Fruit fly (Drosophila melanogaster) whole organism, embryonic: ENCODE results near the gene CG34450.

Experiments
- Aef1 ChIP-seq: fragments of 200-800 bp; sonication (Bioruptor generic); IDR thresholded peaks from 3 replicates; pipeline ENCODE4 v1.3.6; 2022; ENCODE audit warnings: missing biosample characterization, missing genetic modification characterization
- B-H1 ChIP-seq: fragments of 200-800 bp; sonication (Bioruptor generic); IDR thresholded peaks from 3 replicates; pipeline ENCODE4 v1.3.6; 2022; ENCODE audit warnings: missing biosample characterization, missing genetic modification characterization
- BEAF-32 ChIP-seq: fragments of 200-800 bp; sonication (Bioruptor generic); optimal IDR thresholded peaks from 3 replicates; lab custom pipeline; 2017; ENCODE audit warnings: missing biosample characterization, missing genetic modification characterization, mild to moderate bottlenecking, moderate library complexity, missing genetic modification reagents
- CG1024 ChIP-seq: fragments of 200-800 bp; sonication (Bioruptor generic); IDR thresholded peaks from 2 replicates; pipeline ENCODE4 v1.3.6; 2022; ENCODE audit warnings: missing biosample characterization, missing genetic modification characterization
- CG10321 ChIP-seq: fragments of 200-800 bp; sonication (Bioruptor generic); IDR thresholded peaks from 2 replicates; pipeline ENCODE4 v1.3.6; 2022; ENCODE audit warnings: missing biosample characterization, missing genetic modification characterization
- CG11093 ChIP-seq: fragments of 200-800 bp; sonication (Bioruptor generic); IDR thresholded peaks from 3 replicates; pipeline ENCODE4 v1.3.6; 2022; ENCODE audit warnings: missing biosample characterization, missing genetic modification characterization
- CG12104 ChIP-seq: fragments of 200-800 bp; sonication (Bioruptor generic); optimal IDR thresholded peaks from 3 replicates; lab custom pipeline; 2016; ENCODE audit warnings: missing biosample characterization, missing genetic modification characterization
- CG13123 ChIP-seq: fragments of 200-800 bp; sonication (Bioruptor generic); optimal IDR thresholded peaks from 2 replicates; lab custom pipeline; 2016; ENCODE audit warnings: missing biosample characterization, missing genetic modification characterization
- CG13424 ChIP-seq: fragments of 200-800 bp; sonication (Bioruptor generic); optimal IDR thresholded peaks from 2 replicates; lab custom pipeline; 2019; ENCODE audit warnings: missing biosample characterization, mild to moderate bottlenecking, missing genetic modification characterization, moderate library complexity
- CG15269 ChIP-seq: fragments of 200-800 bp; sonication (Bioruptor generic); optimal IDR thresholded peaks from 2 replicates; lab custom pipeline; 2018; ENCODE audit warnings: missing biosample characterization, mild to moderate bottlenecking, missing genetic modification characterization, moderate library complexity
- CG1529 ChIP-seq: fragments of 200-800 bp; sonication (Bioruptor generic); optimal IDR thresholded peaks from 3 replicates; lab custom pipeline; 2018; ENCODE audit warnings: missing biosample characterization, missing genetic modification characterization
- CG15514 ChIP-seq: fragments of 200-800 bp; sonication (Bioruptor generic); optimal IDR thresholded peaks from 3 replicates; lab custom pipeline; 2017; ENCODE audit warnings: missing biosample characterization, missing genetic modification characterization, mild to moderate bottlenecking, moderate library complexity, missing genetic modification reagents
- CG17612 ChIP-seq: fragments of 200-800 bp; sonication (Bioruptor generic); IDR thresholded peaks from 2 replicates; pipeline ENCODE4 v1.3.6; 2022; ENCODE audit warnings: missing biosample characterization, missing genetic modification characterization
- CG17912 ChIP-seq: fragments of 200-800 bp; sonication (Bioruptor generic); optimal IDR thresholded peaks from 2 replicates; lab custom pipeline; 2018; ENCODE audit warnings: missing biosample characterization, mild to moderate bottlenecking, missing genetic modification characterization
- CG33213 ChIP-seq: fragments of 200-800 bp; sonication (Bioruptor generic); optimal IDR thresholded peaks from 3 replicates; lab custom pipeline; 2016; ENCODE audit warnings: missing biosample characterization, missing genetic modification characterization
- CG33557 ChIP-seq: fragments of 200-800 bp; sonication (Bioruptor generic); optimal IDR thresholded peaks from 2 replicates; lab custom pipeline; 2019; ENCODE audit warnings: missing biosample characterization, mild to moderate bottlenecking, missing genetic modification characterization, moderate library complexity
- CG34376 ChIP-seq: fragments of 200-800 bp; sonication (Bioruptor generic); optimal IDR thresholded peaks from 2 replicates; lab custom pipeline; 2018; ENCODE audit warnings: missing biosample characterization, mild to moderate bottlenecking, missing genetic modification characterization
- CG42726 ChIP-seq: fragments of 200-800 bp; sonication (Bioruptor generic); IDR thresholded peaks from 2 replicates; pipeline ENCODE4 v1.3.6; 2022; ENCODE audit warnings: missing biosample characterization, missing genetic modification characterization; ENCODE audit not compliant: partially characterized antibody
- CG4404 ChIP-seq: fragments of 200-800 bp; sonication (Bioruptor generic); IDR thresholded peaks from 2 replicates; pipeline ENCODE4 v1.3.6; 2022; ENCODE audit warnings: missing biosample characterization, missing genetic modification characterization
- CG6254 ChIP-seq: fragments of 200-800 bp; sonication (Bioruptor generic); optimal IDR thresholded peaks from 3 replicates; lab custom pipeline; 2017; ENCODE audit warnings: mild to moderate bottlenecking, missing biosample characterization, missing genetic modification reagents, missing genetic modification characterization
- CG7786 ChIP-seq: fragments of 200-800 bp; sonication (Bioruptor generic); optimal IDR thresholded peaks from 2 replicates; lab custom pipeline; 2016; ENCODE audit warnings: missing biosample characterization, missing genetic modification characterization
- CkIIα-i1 ChIP-seq: fragments of 200-800 bp; sonication (Bioruptor generic); IDR thresholded peaks from 2 replicates; pipeline ENCODE4 v1.3.6; 2022; ENCODE audit warnings: missing biosample characterization, missing genetic modification characterization
- Dfd ChIP-seq, 2 experiments: fragments of >200 bp; optimal IDR thresholded peaks; 2 replicates each; lab custom pipeline; 2017; ENCODE audit warnings: missing biosample characterization in 2 of 2, missing genetic modification characterization in 2 of 2
- HHEX ChIP-seq: fragments of 200-800 bp; sonication (Bioruptor generic); optimal IDR thresholded peaks from 3 replicates; lab custom pipeline; 2017; ENCODE audit warnings: missing biosample characterization, mild to moderate bottlenecking, missing genetic modification characterization, missing genetic modification reagents
- Hr39 ChIP-seq: fragments of >200 bp; optimal IDR thresholded peaks from 2 replicates; lab custom pipeline; 2017
- MESR4 ChIP-seq: fragments of 200-800 bp; sonication (Bioruptor generic); optimal IDR thresholded peaks from 2 replicates; lab custom pipeline; 2018; ENCODE audit warnings: missing biosample characterization, mild to moderate bottlenecking, missing genetic modification characterization, moderate library complexity
- NC2β ChIP-seq: fragments of 200-800 bp; sonication (Bioruptor generic); optimal IDR thresholded peaks from 2 replicates; lab custom pipeline; 2016; ENCODE audit warnings: missing biosample characterization, missing genetic modification characterization
- NfI ChIP-seq: fragments of 200-800 bp; sonication (Bioruptor generic); optimal IDR thresholded peaks from 3 replicates; lab custom pipeline; 2018; ENCODE audit warnings: missing biosample characterization, mild to moderate bottlenecking, missing genetic modification characterization, moderate library complexity
- Scr ChIP-seq: fragments of 200-800 bp; sonication (Bioruptor generic); IDR thresholded peaks from 2 replicates; pipeline ENCODE4 v1.3.6; 2022; ENCODE audit warnings: missing biosample characterization, missing genetic modification characterization; ENCODE audit not compliant: partially characterized antibody
- Spps ChIP-seq: fragments of 200-800 bp; sonication (Bioruptor generic); optimal IDR thresholded peaks from 2 replicates; lab custom pipeline; 2018; ENCODE audit warnings: missing biosample characterization, mild to moderate bottlenecking, missing genetic modification characterization
- ac ChIP-seq: fragments of 200-800 bp; sonication (Bioruptor generic); optimal IDR thresholded peaks from 3 replicates; lab custom pipeline; 2017; ENCODE audit warnings: missing biosample characterization, mild to moderate bottlenecking, missing genetic modification characterization
- aop ChIP-seq: fragments of 200-800 bp; sonication (Bioruptor generic); IDR thresholded peaks from 2 replicates; pipeline ENCODE4 v1.3.6; 2022; ENCODE audit warnings: missing biosample characterization, missing genetic modification characterization
- bcd ChIP-seq: fragments of 200-800 bp; sonication (Bioruptor generic); optimal IDR thresholded peaks from 2 replicates; lab custom pipeline; 2017; ENCODE audit warnings: missing biosample characterization, mild to moderate bottlenecking, missing genetic modification characterization
- bigmax ChIP-seq: fragments of 200-800 bp; sonication (Bioruptor generic); optimal IDR thresholded peaks from 2 replicates; lab custom pipeline; 2018; ENCODE audit warnings: missing biosample characterization, mild to moderate bottlenecking, missing genetic modification characterization
- bsh ChIP-seq, 2 experiments: fragments of 200-800 bp; sonication (Bioruptor generic); optimal IDR thresholded peaks; 2 replicates each; lab custom pipeline; 2017 to 2018; ENCODE audit warnings: mild to moderate bottlenecking in 2 of 2, missing biosample characterization in 2 of 2, missing genetic modification characterization in 2 of 2, moderate library complexity in 1 of 2
- chif ChIP-seq, 2 experiments: fragments of 200-800 bp; sonication (Bioruptor generic); optimal IDR thresholded peaks; 3 replicates each; lab custom pipeline; 2016; ENCODE audit warnings: missing biosample characterization in 2 of 2, missing genetic modification characterization in 2 of 2
- croc ChIP-seq: fragments of 200-800 bp; sonication (Bioruptor generic); conservative IDR thresholded peaks from 3 replicates; pipeline ENCODE4 v1.3.6; 2022; ENCODE audit warnings: missing biosample characterization, missing genetic modification characterization
- kah ChIP-seq: fragments of 200-800 bp; sonication (Bioruptor generic); optimal IDR thresholded peaks from 2 replicates; lab custom pipeline; 2018; ENCODE audit warnings: missing biosample characterization, mild to moderate bottlenecking, missing genetic modification characterization
- ken ChIP-seq: fragments of 200-800 bp; sonication (Bioruptor generic); IDR thresholded peaks from 3 replicates; pipeline ENCODE4 v1.3.6; 2022; ENCODE audit warnings: missing biosample characterization, missing genetic modification characterization
- lola ChIP-seq, 3 experiments: fragments of >200 bp in 2 of 3; fragments of 200-800 bp in 1 of 3; sonication (Bioruptor generic) in 1 of 3; optimal IDR thresholded peaks; 2 replicates each; lab custom pipeline; 2017 to 2019; ENCODE audit warnings: missing biosample characterization in 3 of 3, missing genetic modification characterization in 3 of 3, mild to moderate bottlenecking in 1 of 3, moderate library complexity in 1 of 3
- onecut ChIP-seq: fragments of 200-800 bp; sonication (Bioruptor generic); IDR thresholded peaks from 2 replicates; pipeline ENCODE4 v1.3.6; 2022; ENCODE audit warnings: missing biosample characterization, missing genetic modification characterization
- peb ChIP-seq: fragments of 200-800 bp; sonication (Bioruptor generic); IDR thresholded peaks from 2 replicates; pipeline ENCODE4 v1.3.6; 2022; ENCODE audit warnings: missing biosample characterization, missing genetic modification characterization
- pfk ChIP-seq: fragments of 200-800 bp; sonication (Bioruptor generic); optimal IDR thresholded peaks from 2 replicates; lab custom pipeline; 2018; ENCODE audit warnings: missing biosample characterization, mild to moderate bottlenecking, missing genetic modification characterization, moderate library complexity
- pita ChIP-seq: fragments of 200-800 bp; sonication (Bioruptor generic); optimal IDR thresholded peaks from 2 replicates; lab custom pipeline; 2017; ENCODE audit warnings: missing biosample characterization, mild to moderate bottlenecking, missing genetic modification characterization
- sima ChIP-seq: fragments of 200-800 bp; sonication (Bioruptor generic); optimal IDR thresholded peaks from 2 replicates; lab custom pipeline; 2016; ENCODE audit warnings: missing biosample characterization, missing genetic modification characterization
- slp2 ChIP-seq: fragments of 200-800 bp; sonication (Bioruptor generic); optimal IDR thresholded peaks from 2 replicates; lab custom pipeline; 2016; ENCODE audit warnings: missing biosample characterization, missing genetic modification characterization
- sqz ChIP-seq: fragments of 200-800 bp; sonication (Bioruptor generic); optimal IDR thresholded peaks from 3 replicates; lab custom pipeline; 2018; ENCODE audit warnings: missing biosample characterization, mild to moderate bottlenecking, missing genetic modification characterization
- stc ChIP-seq: fragments of 200-800 bp; sonication (Bioruptor generic); IDR thresholded peaks from 2 replicates; pipeline ENCODE4 v1.3.6; 2022; ENCODE audit warnings: missing biosample characterization, missing genetic modification characterization
- toy ChIP-seq: fragments of 200-800 bp; sonication (Bioruptor generic); IDR thresholded peaks from 2 replicates; pipeline ENCODE4 v1.3.6; 2022; ENCODE audit warnings: missing biosample characterization, missing genetic modification characterization
- wor ChIP-seq: fragments of 200-800 bp; sonication (Bioruptor generic); IDR thresholded peaks from 2 replicates; pipeline ENCODE4 v1.3.6; 2022; ENCODE audit warnings: missing biosample characterization, missing genetic modification characterization

The CG34450 gene

DNA sequence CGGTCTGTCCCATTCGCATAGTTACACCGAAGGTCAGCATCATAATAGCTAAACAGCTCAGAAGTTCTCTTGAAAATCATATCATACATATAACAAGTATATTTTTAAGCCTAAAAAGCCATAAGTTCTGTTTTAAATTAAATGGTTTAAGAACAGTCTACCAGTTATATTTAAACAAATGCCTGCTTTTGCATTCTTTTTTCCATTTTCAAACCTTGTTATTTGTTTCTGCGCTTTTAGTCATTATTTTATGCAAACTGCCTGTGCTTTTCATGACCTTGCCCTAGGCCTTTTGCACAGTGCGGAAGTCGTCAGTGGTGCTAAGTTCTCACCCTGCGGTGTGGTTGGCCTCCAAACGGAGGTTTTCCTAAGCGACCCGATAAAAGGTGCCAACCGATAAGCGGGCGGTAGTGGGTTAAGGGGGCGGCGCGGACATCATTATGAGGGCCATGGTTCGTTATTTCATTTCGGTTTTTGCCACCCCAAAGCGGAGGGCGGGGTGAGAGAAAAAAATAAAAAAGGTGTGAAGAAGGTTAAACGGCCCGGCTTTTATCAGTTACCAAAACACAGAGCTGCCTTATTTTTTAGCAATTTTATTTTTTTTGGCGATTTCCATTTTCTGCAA is 14.3 kb upstream of the CG34450 start (continued):
- TF ChIP-seq CG4404 (GFP tag; lab: Robert Waterston, UW): no peak
- TF ChIP-seq CG11093 (GFP tag; lab: Robert Waterston, UW): peak; percentile 56; the same call in 1 of the 3 replicates
- TF ChIP-seq sima: no peak
- TF ChIP-seq BEAF-32: no peak
- no peak for TF ChIP-seq ac (GFP tag; lab: Kevin White, UChicago)
- peak; percentile 73 for TF ChIP-seq CG15269
- peak; percentile 37; the same call in 1 of the 3 replicates for TF ChIP-seq Aef1 (GFP tag; lab: Robert Waterston, UW)
- TF ChIP-seq NC2β: no peak
- TF ChIP-seq toy (GFP tag; lab: Robert Waterston, UW): 0 out of 2 replicates have a peak, but pooled peaks have one; percentile 22
- peak; percentile 54 for TF ChIP-seq bcd (GFP tag; lab: Kevin White, UChicago)
- TF ChIP-seq Spps (tag; lab: Kevin White, UChicago): no peak
- TF ChIP-seq CG33557 (GFP tag; lab: Kevin White, UChicago): no peak
- TF ChIP-seq stc (GFP tag; lab: Robert Waterston, UW): no peak
- peak; percentile 0 for TF ChIP-seq CG1529 (GFP tag; lab: Kevin White, UChicago)
- TF ChIP-seq aop: no peak
- TF ChIP-seq slp2 (GFP tag; lab: Kevin White, UChicago): no peak
- peak; percentile 58 for TF ChIP-seq CG34376
- TF ChIP-seq kah (GFP tag; lab: Kevin White, UChicago): no peak
- TF ChIP-seq HHEX: peak; percentile 70
- no peak for TF ChIP-seq bigmax (GFP tag; lab: Kevin White, UChicago)
- TF ChIP-seq CG42726 (GFP tag; lab: Robert Waterston, UW): no peak
- TF ChIP-seq CG6254 (GFP tag; lab: Kevin White, UChicago): no peak
- TF ChIP-seq sqz (GFP tag; lab: Kevin White, UChicago): no peak
- TF ChIP-seq B-H1 (GFP tag; lab: Robert Waterston, UW): no peak
- no peak for TF ChIP-seq MESR4 (GFP tag; lab: Kevin White, UChicago)
- TF ChIP-seq lola (GFP tag; optimal IDR thresholded peaks at IDR 0.05; lab: Kevin White, UChicago): no peak
- no peak for TF ChIP-seq Hr39
- TF ChIP-seq CG13123: no peak
- no peak for TF ChIP-seq Scr (GFP tag; lab: Robert Waterston, UW)
- no peak for TF ChIP-seq ken (GFP tag; lab: Robert Waterston, UW)
- TF ChIP-seq CG12104: peak; percentile 46
- peak; percentile 59 for TF ChIP-seq CG13424 (tag; lab: Kevin White, UChicago)
- TF ChIP-seq chif (GFP tag; optimal IDR thresholded peaks at IDR 0.05; lab: Kevin White, UChicago): peak in 1 of 2 experiments; percentile 18
- TF ChIP-seq CG15514 (GFP tag; lab: Kevin White, UChicago): peak; percentile 53
- TF ChIP-seq CG33213: no peak
- TF ChIP-seq NfI (GFP tag; lab: Kevin White, UChicago): peak; percentile 69
- TF ChIP-seq CG1024 (GFP tag; lab: Robert Waterston, UW): no peak
- no peak for TF ChIP-seq CG17612
- no peak for TF ChIP-seq Dfd (GFP tag; optimal IDR thresholded peaks at IDR 0.05; lab: Kevin White, UChicago)
- TF ChIP-seq peb: no peak
- TF ChIP-seq onecut (GFP tag; lab: Robert Waterston, UW): 0 out of 2 replicates have a peak, but pooled peaks have one; percentile 21
- TF ChIP-seq wor: 0 out of 2 replicates have a peak, but pooled peaks have one; percentile 24
- no peak for TF ChIP-seq pfk (GFP tag; lab: Kevin White, UChicago)
- TF ChIP-seq CG10321 (GFP tag; lab: Robert Waterston, UW): no peak
- TF ChIP-seq croc (GFP tag; lab: Robert Waterston, UW): no peak
- no peak for TF ChIP-seq CG17912 (GFP tag; lab: Kevin White, UChicago)
- TF ChIP-seq CG7786 (GFP tag; lab: Kevin White, UChicago): peak; percentile 56
- no peak for TF ChIP-seq pita (GFP tag; lab: Kevin White, UChicago)
- no peak for TF ChIP-seq CkIIα-i1 (GFP tag; lab: Robert Waterston, UW)
- TF ChIP-seq bsh (GFP tag; optimal IDR thresholded peaks at IDR 0.05; lab: Kevin White, UChicago): peak; percentile 19 to 52
